Worm (Caenorhabditis elegans): Measurements from ENCODE around the gene gst-12.

Gene gst-12

DNA sequence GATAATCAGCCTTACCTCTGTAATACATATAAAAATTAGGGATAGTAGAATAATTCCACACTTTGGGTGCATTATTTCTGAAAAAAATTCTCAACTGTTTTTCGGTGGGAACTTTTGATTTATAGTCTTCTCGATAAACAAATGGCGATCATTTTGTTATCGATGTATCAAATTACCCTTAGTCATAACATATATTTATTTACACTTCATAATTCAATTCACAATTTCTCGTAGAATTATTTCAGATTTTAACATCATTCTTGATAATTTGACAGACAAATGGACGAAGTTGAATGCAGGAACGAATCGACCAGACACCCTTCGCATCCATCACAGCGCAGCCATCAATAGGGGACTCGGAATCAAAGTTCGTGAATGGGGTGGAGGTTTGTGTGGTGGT lies 27.4 kb downstream of the gst-12 start, which contains the start of gene clec-145:
TSS of gene clec-145 (minus strand) at position 101 of the 400 bp plus-strand sequence.
- TF ChIP-seq scrt-1 (GFP tag; IDR thresholded peaks at IDR 0.05), result no peak
- no peak for TF ChIP-seq tbx-37 (GFP tag; conservative IDR thresholded peaks at IDR 0.05)
- no peak for TF ChIP-seq ets-7 (tag; optimal IDR thresholded peaks at IDR 0.05)
- no peak for TF ChIP-seq tra-4 (tag; optimal IDR thresholded peaks at IDR 0.05)
- no peak for TF ChIP-seq ceh-36 (tag; optimal IDR thresholded peaks at IDR 0.05)
- TF ChIP-seq hmg-4 (GFP tag; optimal IDR thresholded peaks at IDR 0.05), result no peak
- TF ChIP-seq pes-1 (GFP tag; IDR thresholded peaks at IDR 0.05), result no peak

DNA sequence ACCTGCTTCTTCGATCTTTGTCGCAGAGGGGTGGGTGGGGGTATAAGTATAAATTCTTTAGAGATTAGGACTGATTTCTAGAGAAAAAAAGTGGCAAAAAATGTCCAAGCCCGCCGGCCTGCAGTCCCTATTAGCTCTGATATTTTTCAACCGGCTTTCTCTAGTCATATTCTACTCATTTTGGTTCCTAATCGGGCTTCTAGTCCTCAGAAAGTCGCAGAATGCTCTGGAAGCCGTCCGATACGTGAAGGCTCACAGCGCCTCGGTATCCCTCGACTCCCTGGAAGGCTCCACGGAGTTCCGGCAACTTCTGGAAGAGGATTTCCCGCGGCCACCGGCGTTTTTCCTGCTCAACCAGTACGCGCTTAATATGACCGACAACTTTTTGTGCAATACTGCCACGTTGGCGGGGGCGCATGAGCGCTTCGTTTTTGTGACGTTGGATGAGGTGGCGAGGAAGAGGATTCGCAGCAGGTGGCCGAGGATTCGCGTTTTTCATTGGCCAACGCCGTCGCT lies 32.1 kb downstream of the gst-12 start, which contains the start of gene Y48E1B.8:
TSS of gene Y48E1B.8 (plus strand) at position 51 of the 516 bp plus-strand sequence.
- TF ChIP-seq pes-1 (GFP tag; IDR thresholded peaks at IDR 0.05) (no peak), tbx-11 (GFP tag; IDR thresholded peaks at IDR 0.05) (no peak), flt-1 (GFP tag; IDR thresholded peaks at IDR 0.05) (no peak), hnd-1 (tag; optimal IDR thresholded peaks at IDR 0.05) (no peak), F13C5.2 (tag; optimal IDR thresholded peaks at IDR 0.05) (no peak), ceh-13 (GFP tag; optimal IDR thresholded peaks at IDR 0.05) (no peak), hmg-4 (GFP tag; optimal IDR thresholded peaks at IDR 0.05) (no peak), sea-1 (GFP tag; conservative IDR thresholded peaks at IDR 0.05) (no peak), hmbx-1 (tag; optimal IDR thresholded peaks at IDR 0.05) (no peak), scrt-1 (GFP tag; IDR thresholded peaks at IDR 0.05) (no peak), ceh-36 (tag; optimal IDR thresholded peaks at IDR 0.05) (no peak), aly-1 (tag; optimal IDR thresholded peaks at IDR 0.05) (no peak), ama-1 (optimal IDR thresholded peaks at IDR 0.05) (no peak), B0310.2 (tag; optimal IDR thresholded peaks at IDR 0.05) (no peak), ets-7 (tag; optimal IDR thresholded peaks at IDR 0.05) (no peak), tbx-37 (GFP tag; conservative IDR thresholded peaks at IDR 0.05) (no peak)

DNA sequence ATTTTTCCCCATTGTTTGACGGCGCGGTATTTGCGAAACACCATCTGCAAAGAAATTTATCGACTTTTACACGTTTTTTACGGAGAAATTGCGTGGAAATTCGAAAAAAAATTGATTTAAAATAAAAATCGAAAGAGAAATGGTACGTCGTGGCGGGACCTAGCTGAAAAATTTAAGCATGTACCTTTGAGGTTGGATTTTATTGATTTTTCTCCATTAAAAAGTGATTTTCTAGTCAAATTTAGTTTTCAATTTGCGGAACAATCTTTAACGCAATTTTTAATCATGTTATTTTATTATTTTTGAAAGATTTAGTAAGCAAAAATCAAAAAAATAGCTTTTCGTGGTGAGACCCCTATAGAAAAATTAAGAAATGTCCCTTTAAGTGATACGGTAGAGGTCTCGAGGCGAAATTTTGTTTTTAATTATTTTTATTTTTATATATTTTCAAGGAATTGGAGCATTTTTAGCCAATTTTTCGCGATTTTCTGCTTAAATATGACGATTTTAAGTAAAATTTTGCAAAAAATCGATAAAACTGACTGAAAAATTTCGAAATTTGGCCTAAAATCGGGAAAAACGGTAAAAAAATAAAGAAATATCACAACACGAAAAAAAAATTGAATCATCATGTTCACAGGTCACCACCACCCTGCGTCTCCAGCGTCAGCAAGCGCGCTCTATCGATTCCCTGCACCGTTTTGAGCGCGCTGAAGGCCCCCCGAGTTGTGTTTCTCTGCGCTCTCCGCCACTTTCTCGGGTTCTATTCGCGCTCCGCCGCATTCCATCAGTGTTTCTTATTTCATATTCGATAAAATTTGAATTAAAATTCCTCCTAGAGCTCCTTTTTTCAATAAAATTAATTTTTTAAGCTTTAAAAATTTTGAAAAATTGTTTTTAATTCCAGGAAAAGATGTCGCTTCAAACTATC lies 42.6 kb downstream of the gst-12 start, which contains the start of the genes mrpl-37 and lin-38:
TSS of gene mrpl-37 (minus strand) at position 51 of the 931 bp plus-strand sequence.
TSS of gene lin-38 (plus strand) at position 908 of the 931 bp plus-strand sequence.
- no peak for TF ChIP-seq pes-1 (GFP tag; IDR thresholded peaks at IDR 0.05)
- TF ChIP-seq hmg-4 (GFP tag; optimal IDR thresholded peaks at IDR 0.05), result peak; percentile 28
- TF ChIP-seq F13C5.2 (tag; optimal IDR thresholded peaks at IDR 0.05), result peak; percentile 48

DNA sequence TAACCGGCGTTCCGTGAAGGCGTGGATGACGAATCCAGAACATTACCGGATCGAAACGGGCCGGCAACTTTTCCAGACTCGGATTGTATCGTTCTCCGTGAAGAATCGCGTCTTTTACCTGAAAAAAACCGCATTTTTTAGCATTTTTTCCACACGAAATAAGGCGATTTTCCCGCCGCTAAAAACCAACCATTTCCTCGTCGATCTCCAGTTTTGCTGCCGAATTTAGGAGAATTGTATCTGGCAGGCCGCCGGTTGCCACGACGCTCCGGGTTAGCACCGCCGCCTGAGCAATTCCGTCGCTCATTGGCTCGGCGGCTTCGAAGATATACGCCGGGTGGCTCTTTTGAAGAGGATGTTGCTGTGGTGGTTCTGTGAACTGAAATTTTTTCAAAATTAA lies 43.5 kb downstream of the gst-12 start:
- TF ChIP-seq tbx-11 (GFP tag; IDR thresholded peaks at IDR 0.05) (no peak), hmg-4 (GFP tag; optimal IDR thresholded peaks at IDR 0.05) (no peak), ama-1 (optimal IDR thresholded peaks at IDR 0.05) (no peak), tra-4 (tag; optimal IDR thresholded peaks at IDR 0.05) (no peak), hmbx-1 (tag; optimal IDR thresholded peaks at IDR 0.05) (no peak), flt-1 (GFP tag; IDR thresholded peaks at IDR 0.05) (no peak), ceh-36 (tag; optimal IDR thresholded peaks at IDR 0.05) (no peak)

- TF ChIP-seq flt-1 (GFP tag; IDR thresholded peaks at IDR 0.05) (no peak), tra-4 (tag; optimal IDR thresholded peaks at IDR 0.05) (no peak), B0310.2 (tag; optimal IDR thresholded peaks at IDR 0.05) (no peak), ets-7 (tag; optimal IDR thresholded peaks at IDR 0.05) (no peak), pes-1 (GFP tag; IDR thresholded peaks at IDR 0.05) (no peak), tbx-37 (GFP tag; conservative IDR thresholded peaks at IDR 0.05) (no peak), scrt-1 (GFP tag; IDR thresholded peaks at IDR 0.05) (no peak)
Measured at ce11 chrII:13567871-13568270, 50.0 kb downstream of the gst-12 start, which contains the start of gene Y48E1B.3. Y48E1B.3 (minus strand) TSS chrII:13567971.

Measured in whole organism, early embryonic.